Fruit fly (Drosophila melanogaster) whole organism, adult: ENCODE measurements around the gene CG32547.

Experiments used
- CG11617 ChIP-seq: fragments of 200-800 bp; sonication (Bioruptor generic); optimal IDR thresholded peaks from 2 replicates; lab custom pipeline; 2017; ENCODE audit warnings: mild to moderate bottlenecking, missing biosample characterization, missing genetic modification reagents, missing genetic modification characterization
- CG7101 ChIP-seq: fragments of 200-800 bp; sonication (Bioruptor generic); optimal IDR thresholded peaks from 2 replicates; lab custom pipeline; 2018; ENCODE audit warnings: missing biosample characterization, mild to moderate bottlenecking, missing genetic modification characterization, moderate library complexity
- Clk ChIP-seq: fragments of 200-800 bp; sonication (Bioruptor generic); optimal IDR thresholded peaks from 2 replicates; lab custom pipeline; 2017; ENCODE audit warnings: missing biosample characterization, missing genetic modification characterization
- Crg-1 ChIP-seq: fragments of 200-800 bp; sonication (Bioruptor generic); optimal IDR thresholded peaks from 2 replicates; lab custom pipeline; 2016; ENCODE audit warnings: missing biosample characterization, missing genetic modification characterization
- cnc ChIP-seq, 2 experiments: fragments of >200 bp; optimal IDR thresholded peaks; 2 replicates each; lab custom pipeline; 2017

DNA sequence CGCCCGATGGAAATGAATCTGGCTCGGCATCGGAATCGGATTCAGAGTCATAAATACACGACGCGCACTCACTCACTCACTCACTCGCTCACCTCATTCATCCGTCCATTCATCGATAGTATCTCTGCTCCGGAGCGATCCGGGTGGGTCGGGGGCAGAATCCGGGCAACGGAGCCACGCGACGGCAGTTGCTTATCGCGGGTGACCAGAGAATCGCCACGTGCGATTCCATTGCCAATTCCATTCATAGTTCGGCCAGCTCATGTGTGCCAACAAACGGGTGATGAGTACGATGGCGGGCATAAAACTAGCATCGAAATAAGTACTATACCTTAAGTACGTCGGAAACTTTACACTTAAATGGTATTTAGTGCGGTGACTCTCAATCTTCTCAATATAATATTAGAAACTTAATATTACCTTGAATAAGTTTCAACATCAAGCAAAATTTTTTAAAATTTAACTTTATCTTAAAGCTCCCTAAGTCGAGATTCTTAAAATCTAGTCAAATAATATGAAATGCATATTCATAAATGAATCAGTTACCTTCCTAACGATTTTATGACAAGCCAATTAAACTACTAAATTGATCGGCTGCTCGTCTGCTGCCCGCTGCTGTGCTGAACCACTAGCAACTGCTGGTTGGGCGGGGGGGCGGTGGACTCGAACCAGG, 45.4 kb upstream of the CG32547 start:
- TF ChIP-seq Clk (GFP tag; lab: Kevin White, UChicago) (no peak), cnc (optimal IDR thresholded peaks at IDR 0.05; lab: Kevin White, UChicago) (no peak), Crg-1 (GFP tag; lab: Kevin White, UChicago) (no peak), CG11617 (GFP tag; lab: Kevin White, UChicago) (no peak), CG7101 (tag; lab: Kevin White, UChicago) (no peak)
